Fruit fly (Drosophila melanogaster) whole organism, pupa: ENCODE data around the gene CG3748.

Experiments
- CG10348 ChIP-seq: fragments of 200-800 bp; sonication (Bioruptor generic); IDR thresholded peaks from 2 replicates; pipeline ENCODE4 v1.3.6; 2022; ENCODE audit warnings: missing biosample characterization, missing genetic modification characterization
- CG12605 ChIP-seq: fragments of 200-800 bp; sonication (Bioruptor generic); IDR thresholded peaks from 2 replicates; pipeline ENCODE4 v1.3.6; 2022; ENCODE audit warnings: missing biosample characterization, missing genetic modification characterization
- CG14655 ChIP-seq: fragments of 200-800 bp; sonication (Bioruptor generic); optimal IDR thresholded peaks from 3 replicates; lab custom pipeline; 2017; ENCODE audit warnings: mild to moderate bottlenecking, missing biosample characterization, missing genetic modification reagents, missing genetic modification characterization
- CG15710 ChIP-seq: fragments of 200-800 bp; sonication (Bioruptor generic); optimal IDR thresholded peaks from 2 replicates; lab custom pipeline; 2018; ENCODE audit warnings: missing biosample characterization, mild to moderate bottlenecking, missing genetic modification characterization, moderate library complexity
- CG8301 ChIP-seq: fragments of 200-800 bp; sonication (Bioruptor generic); optimal IDR thresholded peaks from 2 replicates; lab custom pipeline; 2018; ENCODE audit warnings: missing biosample characterization, mild to moderate bottlenecking, missing genetic modification characterization
- CG9948 ChIP-seq: fragments of 200-800 bp; sonication (Bioruptor generic); optimal IDR thresholded peaks from 2 replicates; lab custom pipeline; 2018; ENCODE audit warnings: missing biosample characterization, mild to moderate bottlenecking, missing genetic modification characterization, moderate library complexity
- D1 ChIP-seq: fragments of 200-800 bp; sonication (Bioruptor generic); optimal IDR thresholded peaks from 2 replicates; lab custom pipeline; 2018; ENCODE audit warnings: missing biosample characterization, mild to moderate bottlenecking, missing genetic modification characterization, moderate library complexity
- Pif1A ChIP-seq: fragments of 200-800 bp; sonication (Bioruptor generic); optimal IDR thresholded peaks from 3 replicates; lab custom pipeline; 2016; ENCODE audit warnings: missing biosample characterization, missing genetic modification characterization

DNA sequence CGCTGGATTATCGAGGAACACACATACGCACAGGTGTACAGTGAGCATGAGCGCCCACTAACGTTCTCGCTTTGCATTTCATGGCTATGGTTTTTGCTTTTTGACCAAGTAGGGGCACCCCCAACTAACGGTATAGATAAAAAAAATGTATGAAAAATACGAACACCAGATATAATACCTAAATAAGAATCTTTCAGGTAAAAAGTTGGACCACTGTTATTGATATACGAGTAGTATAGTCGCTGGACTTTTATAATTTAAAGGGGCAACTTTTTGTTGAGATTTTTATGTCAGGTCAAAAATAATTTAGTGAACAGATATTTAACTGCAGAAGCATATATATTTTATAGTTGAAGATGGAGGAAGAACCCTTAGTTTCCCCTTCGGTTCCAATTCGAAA is 15.2 kb upstream of the CG3748 start, which contains the start of gene CG17005:
- TF ChIP-seq CG10348 (GFP tag; lab: Robert Waterston, UW) (no peak), D1 (no peak), CG9948 (tag; lab: Kevin White, UChicago) (no peak), CG8301 (tag; lab: Kevin White, UChicago) (no peak), Pif1A (GFP tag; lab: Kevin White, UChicago) (no peak), CG12605 (no peak), CG15710 (tag; lab: Kevin White, UChicago) (no peak), CG14655 (no peak)
